Worm (Caenorhabditis elegans) whole organism, early embryonic: ENCODE measurements around the gene gst-24.

ENCODE experiments used
- F13C5.2 ChIP-seq: sonication (generic microtip); optimal IDR thresholded peaks from 2 replicates; lab custom pipeline; 2017; ENCODE audit warnings: mild to moderate bottlenecking, missing genetic modification characterization, inconsistent platforms, missing compliant biosample characterization
- aly-1 ChIP-seq: sonication (generic microtip); optimal IDR thresholded peaks from 2 replicates; lab custom pipeline; 2016; ENCODE audit warnings: missing genetic modification characterization, missing compliant biosample characterization
- ceh-13 ChIP-seq: fragments of 200-800 bp; sonication (Bioruptor generic); optimal IDR thresholded peaks from 2 replicates; lab custom pipeline; 2018; ENCODE audit warnings: mild to moderate bottlenecking, missing genetic modification characterization, missing compliant biosample characterization
- ets-7 ChIP-seq: sonication (generic microtip); optimal IDR thresholded peaks from 2 replicates; lab custom pipeline; 2016; ENCODE audit warnings: missing genotype, missing genetic modification characterization, missing compliant biosample characterization
- flt-1 ChIP-seq: fragments of 200-800 bp; sonication (Bioruptor generic); IDR thresholded peaks from 2 replicates; pipeline ENCODE4 v1.3.6; 2022; ENCODE audit warnings: missing genetic modification characterization, missing compliant biosample characterization
- hmg-4 ChIP-seq: fragments of 200-800 bp; sonication (Bioruptor generic); optimal IDR thresholded peaks from 2 replicates; lab custom pipeline; 2018; ENCODE audit warnings: mild to moderate bottlenecking, missing genetic modification characterization, missing compliant biosample characterization
- hnd-1 ChIP-seq: sonication (generic microtip); optimal IDR thresholded peaks from 2 replicates; lab custom pipeline; 2016; ENCODE audit warnings: missing genetic modification characterization, missing compliant biosample characterization
- scrt-1 ChIP-seq: fragments of 200-800 bp; sonication (Bioruptor generic); IDR thresholded peaks from 2 replicates; pipeline ENCODE4 v1.3.6; 2022; ENCODE audit warnings: missing genetic modification characterization, missing compliant biosample characterization
- sea-1 ChIP-seq: fragments of 200-800 bp; sonication (Bioruptor generic); conservative IDR thresholded peaks from 2 replicates; pipeline ENCODE4 v1.3.6; 2022; ENCODE audit warnings: missing genetic modification characterization, missing compliant biosample characterization
- tbx-11 ChIP-seq: fragments of 200-800 bp; sonication (Bioruptor generic); IDR thresholded peaks from 2 replicates; pipeline ENCODE4 v1.3.6; 2022; ENCODE audit warnings: missing genetic modification characterization, missing compliant biosample characterization
- tbx-37 ChIP-seq: fragments of 200-800 bp; sonication (Bioruptor generic); conservative IDR thresholded peaks from 2 replicates; pipeline ENCODE4 v1.3.6; 2022; ENCODE audit warnings: missing genetic modification reagents, missing genetic modification characterization, missing compliant biosample characterization
- tra-4 ChIP-seq: sonication (generic microtip); optimal IDR thresholded peaks from 2 replicates; lab custom pipeline; 2017; ENCODE audit warnings: missing genetic modification characterization, missing compliant biosample characterization

gst-24 gene

DNA sequence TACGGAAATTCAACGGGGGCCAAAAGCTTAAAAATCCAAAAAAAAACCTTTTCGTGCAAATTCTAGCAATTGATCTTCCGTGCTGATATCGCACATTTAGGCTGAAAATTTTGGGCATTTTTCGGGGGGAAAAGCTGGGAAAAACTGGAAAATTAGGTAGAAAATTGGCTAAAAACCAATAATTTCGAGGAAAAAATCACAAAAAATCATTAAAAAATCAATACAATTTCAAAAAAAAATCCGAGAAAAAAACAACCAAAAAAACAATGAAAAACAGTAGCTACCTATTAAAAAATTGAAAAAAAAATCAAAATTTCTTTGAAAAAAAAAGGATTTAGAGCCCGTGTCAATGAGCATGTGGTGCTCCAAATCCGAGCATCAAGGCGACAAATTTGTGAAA is 43.3 kb downstream of the gst-24 start, which contains the start of gene Y48E1B.3:
Y48E1B.3 (minus strand) TSS at position 101 of the 400 bp plus-strand sequence.
- no peak for TF ChIP-seq flt-1
- TF ChIP-seq F13C5.2 (tag; lab: Kevin White, UChicago) = no peak
- no peak for TF ChIP-seq ets-7 (tag; lab: Kevin White, UChicago)
- no peak for TF ChIP-seq sea-1
- TF ChIP-seq tra-4 (tag; lab: Kevin White, UChicago) = no peak
- no peak for TF ChIP-seq tbx-11
- no peak for TF ChIP-seq tbx-37 (GFP tag; lab: Robert Waterston, UW)
- no peak for TF ChIP-seq scrt-1 (GFP tag; lab: Robert Waterston, UW)
- TF ChIP-seq hnd-1 (tag; lab: Kevin White, UChicago) = no peak
- no peak for TF ChIP-seq hmg-4 (GFP tag; lab: Kevin White, UChicago)

DNA sequence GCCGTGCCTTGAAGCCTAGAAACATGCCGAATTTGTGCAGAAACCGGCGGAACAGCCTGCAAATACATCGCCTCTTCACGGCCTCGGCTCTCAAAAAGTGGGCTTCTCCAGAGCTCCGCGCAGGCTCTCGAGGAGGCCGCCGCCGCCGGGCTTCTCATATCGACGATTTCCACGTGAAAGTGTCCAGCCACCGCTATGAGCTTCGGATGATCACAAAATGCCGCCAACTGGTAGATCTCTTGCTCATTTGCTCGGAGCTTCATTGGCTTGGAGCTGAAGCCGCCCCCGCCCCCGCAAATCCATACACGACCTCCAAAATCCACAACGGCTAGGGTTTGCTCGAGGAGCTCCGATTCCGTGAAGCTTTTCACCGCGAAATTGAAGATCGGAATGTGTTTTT is 50.6 kb downstream of the gst-24 start:
- no peak for TF ChIP-seq flt-1
- no peak for TF ChIP-seq ets-7 (tag; lab: Kevin White, UChicago)
- no peak for TF ChIP-seq ceh-13
- TF ChIP-seq sea-1 = no peak
- TF ChIP-seq aly-1 (tag; lab: Kevin White, UChicago) = no peak
